Fruit fly (Drosophila melanogaster): ENCODE measurements around the gene IFT46.

IFT46 gene

dm6 chr2L:18604986-18605385, 10.9 kb downstream of the IFT46 start, which contains the start of gene CG10413 (continued):
- TF ChIP-seq sim (GFP tag; IDR thresholded peaks at IDR 0.05): peak; percentile 88; the same call in 1 of the 2 replicates
- peak; percentile 95 for TF ChIP-seq Mes4 (GFP tag; optimal IDR thresholded peaks at IDR 0.05)
- no peak for TF ChIP-seq yki (optimal IDR thresholded peaks at IDR 0.05)
- TF ChIP-seq luna (GFP tag; optimal IDR thresholded peaks at IDR 0.05): peak; percentile 97
- peak; percentile 97 for TF ChIP-seq Hand (GFP tag; optimal IDR thresholded peaks at IDR 0.05)
- peak; percentile 97 for TF ChIP-seq zfh1 (GFP tag; IDR thresholded peaks at IDR 0.05)
- peak; percentile 95 for TF ChIP-seq CG15011 (GFP tag; optimal IDR thresholded peaks at IDR 0.05)
- peak; percentile 98 for TF ChIP-seq fu2 (GFP tag; optimal IDR thresholded peaks at IDR 0.05)
- peak; percentile 96 for TF ChIP-seq fd96Cb (tag; optimal IDR thresholded peaks at IDR 0.05)
- peak; percentile 97 for TF ChIP-seq CG10147 (GFP tag; optimal IDR thresholded peaks at IDR 0.05)
- peak; percentile 96 for TF ChIP-seq trh (GFP tag; optimal IDR thresholded peaks at IDR 0.05)
- TF ChIP-seq CG6175 (GFP tag; IDR thresholded peaks at IDR 0.05): peak; percentile 96
- peak; percentile 98 for TF ChIP-seq CG12391 (tag; optimal IDR thresholded peaks at IDR 0.05)
- peak; percentile 98 for TF ChIP-seq oc (tag; optimal IDR thresholded peaks at IDR 0.05)
- TF ChIP-seq Ssrp (tag; optimal IDR thresholded peaks at IDR 0.05): peak; percentile 97
- peak; percentile 95 for TF ChIP-seq peb (GFP tag; IDR thresholded peaks at IDR 0.05)
- TF ChIP-seq CG13424 (tag; optimal IDR thresholded peaks at IDR 0.05): peak; percentile 99
- no peak for TF ChIP-seq cad (GFP tag; optimal IDR thresholded peaks at IDR 0.05)
- TF ChIP-seq Side (GFP tag; optimal IDR thresholded peaks at IDR 0.05): peak; percentile 98
- TF ChIP-seq cg (GFP tag; optimal IDR thresholded peaks at IDR 0.05): no peak
- TF ChIP-seq dm (GFP tag; optimal IDR thresholded peaks at IDR 0.05): peak; percentile 95
- TF ChIP-seq Gug (GFP tag; IDR thresholded peaks at IDR 0.05): peak; percentile 97
- TF ChIP-seq CG5953 (GFP tag; IDR thresholded peaks at IDR 0.05): peak; percentile 87
- peak; percentile 90 for TF ChIP-seq CG11560 (tag; IDR thresholded peaks at IDR 0.05)
- TF ChIP-seq zfh2 (GFP tag; optimal IDR thresholded peaks at IDR 0.05): peak; percentile 99
- TF ChIP-seq CG12659 (GFP tag; optimal IDR thresholded peaks at IDR 0.05): peak; percentile 99
- peak; percentile 95 for TF ChIP-seq Poxn (GFP tag; IDR thresholded peaks at IDR 0.05)
- peak; percentile 100 for TF ChIP-seq sens (GFP tag)
- peak; percentile 96 for TF ChIP-seq Dad (GFP tag; optimal IDR thresholded peaks at IDR 0.05)
- TF ChIP-seq croc (GFP tag; conservative IDR thresholded peaks at IDR 0.05): peak; percentile 95
- peak; percentile 97 for TF ChIP-seq caup (GFP tag; optimal IDR thresholded peaks at IDR 0.05; ENCODE audit: severe bottlenecking)
- TF ChIP-seq tll (GFP tag; optimal IDR thresholded peaks at IDR 0.05): peak; percentile 30 to 94
- peak; percentile 98 for TF ChIP-seq nmo (GFP tag; optimal IDR thresholded peaks at IDR 0.05)
- TF ChIP-seq fd102C (GFP tag; optimal IDR thresholded peaks at IDR 0.05): peak; percentile 79
- 0 out of 3 replicates have a peak, but pooled peaks have one; percentile 43 for TF ChIP-seq CG16813 (GFP tag; IDR thresholded peaks at IDR 0.05; ENCODE audit: partially characterized antibody)
- peak; percentile 95 for TF ChIP-seq ken (GFP tag; IDR thresholded peaks at IDR 0.05)
- TF ChIP-seq pfk (GFP tag; optimal IDR thresholded peaks at IDR 0.05): peak; percentile 69
- TF ChIP-seq Eip74EF (GFP tag; optimal IDR thresholded peaks at IDR 0.05): peak in 1 of 2 experiments; percentile 97
- peak; percentile 98 for TF ChIP-seq CG18619 (GFP tag; optimal IDR thresholded peaks at IDR 0.05)
- peak; percentile 97 for TF ChIP-seq salm (tag; optimal IDR thresholded peaks at IDR 0.05)
- no peak for TF ChIP-seq h (optimal IDR thresholded peaks at IDR 0.05)
- TF ChIP-seq CG10543 (GFP tag; optimal IDR thresholded peaks at IDR 0.05): peak; percentile 99
- TF ChIP-seq Fer3 (tag; optimal IDR thresholded peaks at IDR 0.05): peak; percentile 98
- TF ChIP-seq CG34224 (GFP tag; IDR thresholded peaks at IDR 0.05; ENCODE audit: partially characterized antibody): no peak
- peak; percentile 61 for TF ChIP-seq Sry-β (GFP tag; optimal IDR thresholded peaks at IDR 0.05)
- peak; percentile 72 for TF ChIP-seq Sry-δ (GFP tag; optimal IDR thresholded peaks at IDR 0.05)
- TF ChIP-seq Ptx1 (GFP tag; IDR thresholded peaks at IDR 0.05): peak; percentile 98
- peak; percentile 90 for TF ChIP-seq pb (GFP tag; optimal IDR thresholded peaks at IDR 0.05)
- peak; percentile 93 for TF ChIP-seq toy (GFP tag; IDR thresholded peaks at IDR 0.05)
- peak in 1 of 2 experiments; percentile 90 for TF ChIP-seq Hr78 (GFP tag; optimal IDR thresholded peaks at IDR 0.05)
- peak; percentile 97 for TF ChIP-seq CG12942 (GFP tag; optimal IDR thresholded peaks at IDR 0.05)
